Worm (Caenorhabditis elegans) whole organism, mixed stage, embryonic: ENCODE results near the gene Y39A1A.2.

Experiments
- ceh-39 ChIP-seq: fragments of 150-350 bp; optimal IDR thresholded peaks from 2 replicates; lab custom pipeline; 2014; ENCODE audit warnings: missing biosample characterization, missing genetic modification characterization
- elt-3 ChIP-seq: fragments of 150-350 bp; optimal IDR thresholded peaks from 2 replicates; lab custom pipeline; 2014; ENCODE audit warnings: missing biosample characterization, missing genetic modification characterization
- lin-13 ChIP-seq: fragments of 150-350 bp; optimal IDR thresholded peaks from 2 replicates; lab custom pipeline; 2014; ENCODE audit warnings: missing biosample characterization, missing genetic modification characterization
- lsy-2 ChIP-seq: fragments of 150-350 bp; optimal IDR thresholded peaks from 2 replicates; lab custom pipeline; 2014; ENCODE audit warnings: missing biosample characterization, missing genetic modification characterization
- mab-5 ChIP-seq: fragments of 150-350 bp; optimal IDR thresholded peaks from 2 replicates; lab custom pipeline; 2014; ENCODE audit warnings: missing biosample characterization, missing genetic modification characterization
- mep-1 ChIP-seq: fragments of 150-350 bp; optimal IDR thresholded peaks from 2 replicates; lab custom pipeline; 2017; ENCODE audit warnings: missing biosample characterization, missing genetic modification reagents, missing genetic modification characterization, inconsistent platforms
- nhr-237 ChIP-seq: fragments of 150-350 bp; optimal IDR thresholded peaks from 2 replicates; lab custom pipeline; 2014; ENCODE audit warnings: missing biosample characterization, missing genetic modification characterization
- pha-4 ChIP-seq: fragments of 150-350 bp; optimal IDR thresholded peaks from 2 replicates; lab custom pipeline; 2018; ENCODE audit warnings: missing biosample characterization, missing genetic modification reagents, missing genetic modification characterization
- snpc-4 ChIP-seq: fragments of 150-350 bp; optimal IDR thresholded peaks from 2 replicates; lab custom pipeline; 2014; ENCODE audit warnings: missing biosample characterization, missing genetic modification characterization
- unc-120 ChIP-seq: sonication (generic microtip); optimal IDR thresholded peaks from 2 replicates; lab custom pipeline; 2017; ENCODE audit warnings: missing genetic modification characterization, missing compliant biosample characterization; ENCODE audit not compliant: poor library complexity, severe bottlenecking
- unc-39 ChIP-seq: fragments of 150-350 bp; optimal IDR thresholded peaks from 2 replicates; lab custom pipeline; 2014; ENCODE audit warnings: missing biosample characterization, missing genetic modification characterization
- ztf-11 ChIP-seq: fragments of 150-350 bp; optimal IDR thresholded peaks from 2 replicates; lab custom pipeline; 2014; ENCODE audit warnings: missing biosample characterization, missing genetic modification characterization

- TF ChIP-seq pha-4 (tag; lab: Kevin White, UChicago) = no peak
- TF ChIP-seq unc-39 (tag; lab: Kevin White, UChicago) = no peak
- TF ChIP-seq lsy-2 = no peak
- no peak for TF ChIP-seq unc-120 (tag; lab: Kevin White, UChicago)
- no peak for TF ChIP-seq elt-3 (tag; lab: Kevin White, UChicago)
- TF ChIP-seq ztf-11 = no peak
- no peak for TF ChIP-seq lin-13 (tag; lab: Kevin White, UChicago)
- TF ChIP-seq mep-1 (tag; lab: Kevin White, UChicago) = no peak
- TF ChIP-seq nhr-237 (tag; lab: Kevin White, UChicago) = no peak
- TF ChIP-seq ceh-39 (tag; lab: Kevin White, UChicago) = no peak
- no peak for TF ChIP-seq mab-5
- TF ChIP-seq snpc-4 (tag; lab: Kevin White, UChicago) = no peak
These were observed 34.6 kb upstream of the Y39A1A.2 start for ce11 chrIII:10637933-10638332.
